Worm (Caenorhabditis elegans): ENCODE results near the gene Y67D2.2.

The Y67D2.2 gene

DNA sequence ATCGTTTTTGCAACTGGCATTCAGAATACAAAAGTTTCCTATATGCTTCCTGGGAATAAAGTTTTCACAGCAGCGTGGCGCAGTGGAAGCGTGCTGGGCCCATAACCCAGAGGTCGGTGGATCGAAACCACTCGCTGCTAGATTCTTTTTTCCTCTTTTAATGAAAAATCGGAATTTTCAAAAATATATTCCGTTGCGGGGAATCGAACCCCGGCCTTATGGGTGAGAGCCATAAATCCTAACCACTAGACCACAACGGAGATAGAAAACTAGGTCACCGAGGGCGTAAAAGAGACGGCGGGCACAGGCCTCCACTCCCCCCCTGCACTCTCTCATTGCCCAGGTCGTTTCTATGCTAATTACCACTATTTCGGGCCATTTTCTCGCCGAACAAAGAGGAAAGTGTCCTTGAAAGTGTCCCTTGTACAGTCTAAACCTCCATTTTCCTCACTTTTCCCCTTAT, 45.9 kb downstream of the Y67D2.2 start, which contains the start of gene Y22D7AL.6 (continued):
- TF ChIP-seq pqm-1 (tag; optimal IDR thresholded peaks at IDR 0.05) (no peak), ceh-6 (GFP tag; optimal IDR thresholded peaks at IDR 0.05) (peak; percentile 77), unc-3 (GFP tag; conservative IDR thresholded peaks at IDR 0.05) (peak; percentile 39; the same call in 1 of the 2 replicates), unc-3 (tag; optimal IDR thresholded peaks at IDR 0.05) (peak; percentile 30), ahr-1 (tag; optimal IDR thresholded peaks at IDR 0.05) (peak; percentile 55), rnt-1 (tag; optimal IDR thresholded peaks at IDR 0.05) (peak; percentile 25), nhr-11 (tag; optimal IDR thresholded peaks at IDR 0.05) (no peak), unc-55 (GFP tag; optimal IDR thresholded peaks at IDR 0.05) (no peak), K09A11.1 (tag; optimal IDR thresholded peaks at IDR 0.05; ENCODE audit: insufficient read depth) (peak; percentile 62), pha-4 (tag; optimal IDR thresholded peaks at IDR 0.05) (no peak), pat-9 (tag; optimal IDR thresholded peaks at IDR 0.05) (peak; percentile 62), pros-1 (tag; optimal IDR thresholded peaks at IDR 0.05) (peak; percentile 46), F13H6.1 (tag; optimal IDR thresholded peaks at IDR 0.05) (peak; percentile 23), hlh-30 (tag; optimal IDR thresholded peaks at IDR 0.05; ENCODE audit: insufficient read depth) (no peak), pag-3 (tag; optimal IDR thresholded peaks at IDR 0.05; ENCODE audit: borderline replicate concordance) (no peak), unc-86 (tag; optimal IDR thresholded peaks at IDR 0.05) (peak; percentile 59), sox-2 (GFP tag; IDR thresholded peaks at IDR 0.05) (peak; percentile 73), ceh-9 (tag; optimal IDR thresholded peaks at IDR 0.05) (peak; percentile 44), elt-2 (tag; optimal IDR thresholded peaks at IDR 0.05) (peak; percentile 63), hlh-8 (tag; optimal IDR thresholded peaks at IDR 0.05) (no peak), elt-4 (tag; optimal IDR thresholded peaks at IDR 0.05) (no peak), ceh-19 (GFP tag; optimal IDR thresholded peaks at IDR 0.05) (peak; percentile 48), fkh-6 (tag; optimal IDR thresholded peaks at IDR 0.05) (peak; percentile 39), sdc-2 (tag; optimal IDR thresholded peaks at IDR 0.05) (peak; percentile 49), ceh-14 (tag; optimal IDR thresholded peaks at IDR 0.05) (no peak), ceh-48 (tag; optimal IDR thresholded peaks at IDR 0.05) (peak; percentile 51), dve-1 (tag; optimal IDR thresholded peaks at IDR 0.05) (peak; percentile 19), madf-2 (tag; optimal IDR thresholded peaks at IDR 0.05) (peak; percentile 42), ceh-30 (tag; optimal IDR thresholded peaks at IDR 0.05) (no peak), ceh-22 (tag; optimal IDR thresholded peaks at IDR 0.05) (no peak), ceh-34 (tag; optimal IDR thresholded peaks at IDR 0.05) (peak; percentile 45), ceh-45 (GFP tag; IDR thresholded peaks at IDR 0.05) (no peak), ref-2 (tag; optimal IDR thresholded peaks at IDR 0.05) (peak; percentile 51), tbx-2 (tag; optimal IDR thresholded peaks at IDR 0.05) (peak; percentile 28), C08G9.2 (tag; optimal IDR thresholded peaks at IDR 0.05) (peak; percentile 77), ets-4 (tag; optimal IDR thresholded peaks at IDR 0.05) (peak; percentile 4), ama-1 (optimal IDR thresholded peaks at IDR 0.05) (no peak), sox-4 (tag; optimal IDR thresholded peaks at IDR 0.05) (peak; percentile 62), Y22D7AL.16 (tag; optimal IDR thresholded peaks at IDR 0.05) (peak; percentile 32), unc-42 (tag; optimal IDR thresholded peaks at IDR 0.05) (peak; percentile 21), ceh-18 (tag; optimal IDR thresholded peaks at IDR 0.05) (peak; percentile 59)

DNA sequence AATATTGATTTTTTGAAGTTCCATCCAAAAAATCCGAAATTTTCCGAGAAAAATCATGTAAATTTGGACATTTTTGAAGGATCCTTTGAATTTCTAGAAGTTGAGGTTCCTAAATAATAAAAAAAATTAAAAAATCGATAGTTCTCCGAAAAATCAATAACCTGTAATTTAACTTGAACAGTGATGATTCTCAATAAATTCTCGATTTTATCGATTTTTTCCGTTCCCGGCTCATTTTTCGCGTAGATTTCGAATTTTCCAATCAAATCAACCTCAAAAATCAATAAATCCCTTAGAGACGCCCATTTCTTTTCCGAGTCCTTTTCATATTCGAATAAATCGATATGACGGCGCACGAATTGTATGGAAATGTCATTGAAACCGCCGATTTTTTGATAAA, 49.1 kb downstream of the Y67D2.2 start:
- TF ChIP-seq ceh-48 (tag; optimal IDR thresholded peaks at IDR 0.05) (peak; percentile 5), ceh-2 (tag; optimal IDR thresholded peaks at IDR 0.05) (no peak)

DNA sequence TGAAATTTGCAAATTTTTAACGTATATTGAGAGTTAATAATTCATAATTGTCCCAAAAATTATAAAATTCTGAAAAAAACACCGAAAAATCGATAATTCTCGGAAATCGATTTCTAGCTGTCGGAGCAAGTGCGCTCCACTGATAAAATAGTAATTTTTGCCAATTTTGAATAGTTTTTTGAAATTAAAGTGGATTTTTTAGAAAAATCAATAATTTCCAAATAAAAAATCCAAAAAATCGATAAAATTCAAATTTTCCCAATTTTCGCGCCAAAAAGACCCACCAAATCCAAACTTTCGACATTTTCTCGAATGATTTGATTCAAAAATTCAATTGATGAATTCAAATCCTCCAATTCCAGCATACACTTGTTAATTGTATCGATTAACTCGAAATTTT, 52.3 kb downstream of the Y67D2.2 start:
- no peak for TF ChIP-seq hlh-13 (GFP tag; optimal IDR thresholded peaks at IDR 0.05)
- TF ChIP-seq ceh-14 (tag; optimal IDR thresholded peaks at IDR 0.05): no peak
- no peak for TF ChIP-seq unc-3 (GFP tag; conservative IDR thresholded peaks at IDR 0.05)
- no peak for TF ChIP-seq unc-3 (tag; optimal IDR thresholded peaks at IDR 0.05)
- TF ChIP-seq pat-9 (tag; optimal IDR thresholded peaks at IDR 0.05): no peak
- TF ChIP-seq ceh-31 (tag; optimal IDR thresholded peaks at IDR 0.05): no peak
- TF ChIP-seq rnt-1 (tag; optimal IDR thresholded peaks at IDR 0.05): no peak
- no peak for TF ChIP-seq unc-42 (tag; optimal IDR thresholded peaks at IDR 0.05)
- TF ChIP-seq ceh-48 (tag; optimal IDR thresholded peaks at IDR 0.05): peak; percentile 28
